Fruit fly (Drosophila melanogaster) whole organism, embryonic: ENCODE data around the gene Fum1.

Source experiments
- CG15073 ChIP-seq: fragments of 200-800 bp; sonication (Bioruptor generic); optimal IDR thresholded peaks from 2 replicates; lab custom pipeline; 2016; ENCODE audit warnings: missing biosample characterization, missing genetic modification characterization
- CG33557 ChIP-seq: fragments of 200-800 bp; sonication (Bioruptor generic); optimal IDR thresholded peaks from 2 replicates; lab custom pipeline; 2019; ENCODE audit warnings: missing biosample characterization, mild to moderate bottlenecking, missing genetic modification characterization, moderate library complexity
- CG5953 ChIP-seq: fragments of 200-800 bp; sonication (Bioruptor generic); IDR thresholded peaks from 2 replicates; pipeline ENCODE4 v1.3.6; 2022; ENCODE audit warnings: missing biosample characterization, missing genetic modification characterization
- CG7963 ChIP-seq: fragments of 200-800 bp; sonication (Bioruptor generic); IDR thresholded peaks from 3 replicates; pipeline ENCODE4 v1.3.6; 2022; ENCODE audit warnings: missing biosample characterization, missing genetic modification characterization; ENCODE audit not compliant: partially characterized antibody
- CG8478 ChIP-seq: fragments of >200 bp; optimal IDR thresholded peaks from 2 replicates; lab custom pipeline; 2018
- cg ChIP-seq: fragments of 200-800 bp; sonication (Bioruptor generic); optimal IDR thresholded peaks from 3 replicates; lab custom pipeline; 2019; ENCODE audit warnings: missing biosample characterization, mild to moderate bottlenecking, missing genetic modification characterization, moderate library complexity
- nau ChIP-seq: fragments of 200-800 bp; sonication (Bioruptor generic); optimal IDR thresholded peaks from 3 replicates; lab custom pipeline; 2017; ENCODE audit warnings: missing biosample characterization, mild to moderate bottlenecking, missing genetic modification characterization, missing genetic modification reagents
- nerfin-1 ChIP-seq: fragments of 200-800 bp; sonication (Bioruptor generic); optimal IDR thresholded peaks from 3 replicates; lab custom pipeline; 2019; ENCODE audit warnings: missing biosample characterization, mild to moderate bottlenecking, missing genetic modification characterization, moderate library complexity
- sob ChIP-seq: fragments of 200-800 bp; sonication (Bioruptor generic); IDR thresholded peaks from 2 replicates; pipeline ENCODE4 v1.3.6; 2022; ENCODE audit warnings: missing biosample characterization, missing genetic modification characterization

DNA sequence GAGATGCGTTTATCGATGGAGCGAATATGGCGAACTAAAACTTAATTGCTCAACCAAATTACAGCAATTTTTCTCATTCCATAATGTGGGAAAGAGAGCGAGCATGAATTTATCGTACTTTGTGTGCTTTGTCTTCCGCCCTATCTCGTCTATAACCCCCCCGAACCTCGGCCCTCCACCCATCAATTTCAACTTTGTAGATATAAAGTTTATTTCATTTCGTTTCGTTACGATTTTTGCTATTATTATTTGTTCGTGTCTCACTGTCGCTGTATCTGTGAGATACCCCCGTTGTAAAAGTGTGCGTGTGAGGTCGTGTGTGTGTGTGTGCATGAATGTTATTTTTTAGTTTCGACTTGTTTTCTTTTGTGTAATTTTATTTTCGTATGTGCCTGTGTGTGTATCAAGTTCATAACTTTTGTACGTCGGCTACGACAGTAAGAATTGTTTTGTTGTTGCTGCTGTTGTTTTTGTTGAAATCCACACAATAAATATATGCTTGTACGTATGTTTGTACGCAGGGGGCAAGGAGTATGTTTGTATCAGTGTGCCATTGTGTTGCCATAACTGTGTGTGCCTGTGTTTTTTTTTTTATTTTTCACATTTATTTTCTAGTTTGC, 30.5 kb downstream of the Fum1 start:
- TF ChIP-seq sob (GFP tag; lab: Robert Waterston, UW) (no peak), CG7963 (GFP tag; lab: Robert Waterston, UW) (no peak), nerfin-1 (tag; lab: Kevin White, UChicago) (no peak), cg (peak; percentile 81), nau (no peak), CG5953 (GFP tag; lab: Robert Waterston, UW) (no peak), CG33557 (no peak), CG8478 (lab: Kevin White, UChicago) (no peak), CG15073 (GFP tag; lab: Kevin White, UChicago) (no peak)
